Fruit fly (Drosophila melanogaster) S2 (cell line): ENCODE results near the gene ea.

Experiments
- CG8478 ChIP-seq: fragments of >200 bp; optimal IDR thresholded peaks from 2 replicates; lab custom pipeline; 2018
- CTCF ChIP-seq, 2 experiments: fragments of >200 bp; optimal IDR thresholded peaks; 2 replicates each; lab custom pipeline; 2018

DNA sequence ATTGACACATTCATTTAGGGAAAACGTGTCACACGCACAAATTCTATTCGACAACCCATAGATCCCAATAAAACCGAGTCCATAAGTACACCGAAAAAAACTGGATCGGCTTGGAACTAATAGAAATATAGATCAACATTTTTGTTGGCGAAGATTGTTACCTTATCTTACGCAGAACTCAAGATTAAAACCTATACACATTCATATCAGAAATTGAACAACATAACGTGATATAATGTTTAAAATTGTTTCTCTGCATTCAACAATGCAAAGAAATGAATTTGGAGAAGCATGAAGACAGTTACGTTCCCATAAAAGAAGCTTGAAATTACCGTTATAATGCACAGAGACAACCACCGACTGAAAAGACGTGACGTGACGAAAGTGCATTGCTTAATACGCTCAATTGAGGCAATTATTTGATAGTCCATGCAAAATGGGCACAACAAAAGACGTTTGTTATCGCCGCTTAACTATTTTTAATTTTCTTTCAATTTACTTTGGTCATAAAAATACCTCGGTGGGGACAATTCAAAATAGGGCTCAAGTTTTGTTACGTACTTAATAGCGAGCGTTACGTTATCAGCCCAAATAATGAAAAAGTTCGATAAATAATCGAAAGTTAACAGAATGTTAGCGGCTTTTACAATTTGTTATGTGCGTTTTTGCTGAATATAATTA, 11.7 kb downstream of the ea start, which contains the start of gene SerRS-m:
- TF ChIP-seq CTCF (optimal IDR thresholded peaks at IDR 0.05; lab: Kevin White, UChicago) (no peak), CG8478 (lab: Kevin White, UChicago) (no peak)
